Worm (Caenorhabditis elegans): Measurements from ENCODE around the gene F08G2.8.

DNA sequence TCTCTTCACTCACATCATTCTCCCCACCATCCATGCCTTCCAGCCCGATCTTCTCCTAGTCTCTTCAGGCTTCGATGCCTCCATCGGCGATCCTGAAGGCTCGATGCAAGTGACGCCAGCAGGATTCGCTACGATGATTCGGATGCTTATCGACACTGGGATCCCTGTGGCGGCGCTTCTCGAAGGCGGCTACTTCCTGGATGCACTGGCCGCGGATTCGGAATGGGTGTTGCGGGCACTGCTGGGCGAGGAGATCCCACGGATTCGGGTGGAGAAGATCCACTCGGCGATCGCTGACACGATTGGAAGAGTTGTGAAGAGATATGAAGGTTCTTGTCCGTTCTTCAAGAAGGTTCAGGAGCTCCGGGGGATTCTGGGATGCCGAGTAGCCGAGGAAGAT, 34.3 kb downstream of the F08G2.8 start:
- TF ChIP-seq nhr-12 (tag; optimal IDR thresholded peaks at IDR 0.05) = no peak
- TF ChIP-seq ceh-82 (tag; optimal IDR thresholded peaks at IDR 0.05) = no peak
- no peak for TF ChIP-seq R02D3.7 (tag; optimal IDR thresholded peaks at IDR 0.05)
